Worm (Caenorhabditis elegans) whole organism, late embryonic: ENCODE results near the gene srv-2.

Experiments
- ama-1 ChIP-seq: fragments of 150-350 bp; optimal IDR thresholded peaks from 2 replicates; lab custom pipeline; 2014
- ceh-24 ChIP-seq: sonication (generic microtip); optimal IDR thresholded peaks from 2 replicates; lab custom pipeline; 2016; ENCODE audit warnings: mild to moderate bottlenecking, missing genetic modification characterization, missing compliant biosample characterization
- ceh-34 ChIP-seq: sonication (generic microtip); optimal IDR thresholded peaks from 2 replicates; lab custom pipeline; 2016; ENCODE audit warnings: mild to moderate bottlenecking, missing genetic modification characterization, missing compliant biosample characterization
- ceh-48 ChIP-seq: sonication (generic microtip); optimal IDR thresholded peaks from 2 replicates; lab custom pipeline; 2016; ENCODE audit warnings: missing genetic modification characterization, inconsistent platforms, missing compliant biosample characterization
- ceh-6 ChIP-seq: fragments of 200-800 bp; sonication (Bioruptor generic); optimal IDR thresholded peaks from 2 replicates; lab custom pipeline; 2018; ENCODE audit warnings: mild to moderate bottlenecking, missing genetic modification characterization, missing compliant biosample characterization
- gmeb-2 ChIP-seq: sonication (generic microtip); optimal IDR thresholded peaks from 2 replicates; lab custom pipeline; 2016; ENCODE audit warnings: missing genetic modification characterization, inconsistent platforms, missing compliant biosample characterization
- nhr-11 ChIP-seq: fragments of 150-350 bp; optimal IDR thresholded peaks from 2 replicates; lab custom pipeline; 2014; ENCODE audit warnings: missing biosample characterization, missing genetic modification characterization
- unc-3 ChIP-seq, 2 experiments: fragments of 200-800 bp in 1 of 2; sonication (Bioruptor generic) in 1 of 2; sonication (generic microtip) in 1 of 2; conservative IDR thresholded peaks in 1 of 2; optimal IDR thresholded peaks in 1 of 2; 2 replicates each; pipeline versions ENCODE4 v1.3.6 to Lab custom; 2016 to 2022; ENCODE audit warnings: missing compliant biosample characterization in 2 of 2, missing genetic modification characterization in 2 of 2, missing genetic modification reagents in 1 of 2
- unc-42 ChIP-seq: sonication (generic microtip); optimal IDR thresholded peaks from 2 replicates; lab custom pipeline; 2016; ENCODE audit warnings: missing genotype, missing genetic modification characterization, missing compliant biosample characterization
- unc-55 ChIP-seq: sonication (generic microtip); optimal IDR thresholded peaks from 2 replicates; lab custom pipeline; 2017; ENCODE audit warnings: missing biosample characterization, missing genetic modification reagents, missing genetic modification characterization

DNA sequence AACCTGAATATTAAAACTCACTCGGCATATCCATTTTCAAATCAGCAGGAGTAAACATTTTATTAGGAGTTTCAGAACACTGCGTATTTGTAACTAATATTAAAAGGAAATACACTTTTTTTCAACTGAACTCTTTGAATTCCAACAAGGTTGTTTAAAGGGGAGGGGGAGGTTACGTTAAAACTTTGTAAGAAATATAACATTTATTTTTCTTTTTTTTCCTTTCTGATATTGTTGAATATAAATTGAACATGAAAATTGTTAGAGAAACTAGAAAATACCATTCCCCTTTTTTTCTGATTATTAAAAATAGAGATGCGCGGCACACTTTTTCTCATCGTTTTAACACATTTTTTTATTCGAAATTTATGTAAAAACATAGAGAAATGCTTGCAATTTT, 4.0 kb downstream of the srv-2 start, which contains the start of gene C14A4.8:
- TF ChIP-seq unc-55 (GFP tag; lab: Kevin White, UChicago) (no peak), ceh-6 (GFP tag; lab: Kevin White, UChicago) (no peak), gmeb-2 (tag; lab: Kevin White, UChicago) (no peak), ceh-48 (no peak), ceh-34 (tag; lab: Kevin White, UChicago) (no peak), ama-1 (lab: Kevin White, UChicago) (no peak), unc-3 (GFP tag; conservative IDR thresholded peaks at IDR 0.05; lab: Robert Waterston, UW) (no peak), unc-3 (tag; optimal IDR thresholded peaks at IDR 0.05; lab: Kevin White, UChicago) (no peak), unc-42 (tag; lab: Kevin White, UChicago) (no peak), ceh-24 (tag; lab: Kevin White, UChicago) (no peak), nhr-11 (tag; lab: Kevin White, UChicago) (no peak)
